Worm (Caenorhabditis elegans): ENCODE data around the gene ZK355.8.

ce11 chrII:2920234-2920633, 7.4 kb upstream of the ZK355.8 start:
- TF ChIP-seq jun-1 (tag; optimal IDR thresholded peaks at IDR 0.05) (no peak), alr-1 (tag; optimal IDR thresholded peaks at IDR 0.05; ENCODE audit: borderline replicate concordance) (no peak), unc-130 (tag; optimal IDR thresholded peaks at IDR 0.05) (no peak), sox-4 (tag; optimal IDR thresholded peaks at IDR 0.05) (no peak), C34B4.2 (tag; optimal IDR thresholded peaks at IDR 0.05) (no peak), egl-27 (tag; optimal IDR thresholded peaks at IDR 0.05) (no peak), ceh-88 (GFP tag; IDR thresholded peaks at IDR 0.05) (no peak)

All from whole organism, L1 larva.